Worm (Caenorhabditis elegans) whole organism, L1 larva: ENCODE measurements around the gene rcs-1.

Experiments used
- ama-1 ChIP-seq: fragments of 150-350 bp; optimal IDR thresholded peaks from 2 replicates; lab custom pipeline; 2014
- ces-1 ChIP-seq: fragments of 150-350 bp; optimal IDR thresholded peaks from 2 replicates; lab custom pipeline; 2014; ENCODE audit warnings: missing biosample characterization, missing genetic modification reagents, missing genetic modification characterization

- TF ChIP-seq ama-1 (no peak), ces-1 (GFP tag; lab: Kevin White, UChicago) (no peak)
Measured at ce11 chrX:8854409-8854808, 26.1 kb upstream of the rcs-1 start.
